Worm (Caenorhabditis elegans): Measurements from ENCODE around the gene nhl-3.

- TF ChIP-seq dmd-4 (tag; optimal IDR thresholded peaks at IDR 0.05; ENCODE audit: borderline replicate concordance) (no peak), lim-6 (tag; optimal IDR thresholded peaks at IDR 0.05) (no peak), ceh-18 (tag; optimal IDR thresholded peaks at IDR 0.05) (no peak), nfya-1 (tag; optimal IDR thresholded peaks at IDR 0.05) (no peak), che-1 (tag; optimal IDR thresholded peaks at IDR 0.05) (no peak), pag-3 (tag; optimal IDR thresholded peaks at IDR 0.05; ENCODE audit: borderline replicate concordance) (no peak), ceh-31 (tag; optimal IDR thresholded peaks at IDR 0.05) (no peak), hlh-30 (tag; optimal IDR thresholded peaks at IDR 0.05; ENCODE audit: insufficient read depth) (no peak)
These were observed 41.8 kb upstream of the nhl-3 start for ce11 chrII:643733-644132.

All from whole organism, late embryonic.